Fruit fly (Drosophila melanogaster) whole organism: Measurements from ENCODE around the gene Nep2.

Experiments used
- CG8478 ChIP-seq: fragments of >200 bp; optimal IDR thresholded peaks from 2 replicates; lab custom pipeline; 2018; ENCODE audit warnings: inconsistent platforms
- Dll ChIP-seq: fragments of >200 bp; optimal IDR thresholded peaks from 2 replicates; lab custom pipeline; 2017
- EcR ChIP-seq, 2 experiments: fragments of >200 bp; optimal IDR thresholded peaks; 2 replicates each; lab custom pipeline; 2017; ENCODE audit warnings: missing biosample characterization in 2 of 2, missing genetic modification characterization in 2 of 2, missing genetic modification reagents in 2 of 2
- pan ChIP-seq: fragments of >200 bp; optimal IDR thresholded peaks from 2 replicates; lab custom pipeline; 2017
- psq ChIP-seq: fragments of >200 bp; optimal IDR thresholded peaks from 2 replicates; lab custom pipeline; 2017
- usp ChIP-seq: fragments of >200 bp; optimal IDR thresholded peaks from 2 replicates; lab custom pipeline; 2017; ENCODE audit warnings: missing biosample characterization, missing genetic modification characterization, mixed read lengths

Gene Nep2

DNA sequence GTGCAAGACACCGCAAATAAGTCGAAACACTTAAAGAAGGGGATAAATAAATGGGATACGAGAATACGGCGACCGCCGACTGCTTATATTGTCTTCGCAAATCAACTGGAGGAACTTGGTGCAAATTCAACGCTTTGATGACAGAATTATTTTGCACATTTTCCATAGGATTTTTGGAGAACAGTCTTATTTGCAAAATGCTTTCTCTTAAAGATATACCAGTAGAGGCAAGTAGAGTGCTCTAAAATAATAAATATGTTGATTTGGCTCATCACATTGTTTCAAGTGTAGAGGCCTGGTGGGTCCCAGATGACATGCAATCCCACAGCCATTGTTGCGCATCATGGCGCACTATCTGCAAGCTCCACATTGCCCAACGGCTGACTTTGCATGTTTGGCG is 15.6 kb upstream of the Nep2 start:
- TF ChIP-seq Dll (lab: Kevin White, UChicago): no peak

dm6 chr3R:4746189-4746771 is 14.6 kb upstream of the Nep2 start:
- TF ChIP-seq Dll (lab: Kevin White, UChicago) (no peak), pan (no peak), psq (lab: Kevin White, UChicago) (no peak), usp (GFP tag; lab: Kevin White, UChicago) (no peak), EcR (GFP tag; optimal IDR thresholded peaks at IDR 0.05; lab: Kevin White, UChicago) (no peak), CG8478 (lab: Kevin White, UChicago) (no peak)

DNA sequence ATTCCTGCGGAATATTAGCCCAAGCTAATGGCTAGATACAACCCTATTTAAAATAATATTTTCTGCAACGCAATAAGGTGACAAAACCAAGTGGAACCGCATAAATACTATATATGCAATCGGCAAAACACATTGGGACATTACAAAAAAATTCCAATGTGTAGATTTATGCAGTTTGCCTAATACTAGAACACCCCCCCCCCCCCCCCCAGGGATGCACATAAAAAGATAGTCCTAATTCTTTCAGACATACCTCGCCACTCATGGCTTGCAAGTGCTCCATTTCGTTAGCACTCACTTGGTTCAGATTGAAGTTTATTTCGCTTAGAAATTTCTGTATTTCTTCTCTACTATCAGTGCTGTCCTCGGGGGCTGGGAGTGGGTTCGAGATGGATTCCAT is 13.9 kb upstream of the Nep2 start:
- TF ChIP-seq CG8478 (lab: Kevin White, UChicago) (no peak), psq (lab: Kevin White, UChicago) (no peak), pan (no peak), usp (GFP tag; lab: Kevin White, UChicago) (no peak), EcR (GFP tag; optimal IDR thresholded peaks at IDR 0.05; lab: Kevin White, UChicago) (no peak), Dll (lab: Kevin White, UChicago) (no peak)

DNA sequence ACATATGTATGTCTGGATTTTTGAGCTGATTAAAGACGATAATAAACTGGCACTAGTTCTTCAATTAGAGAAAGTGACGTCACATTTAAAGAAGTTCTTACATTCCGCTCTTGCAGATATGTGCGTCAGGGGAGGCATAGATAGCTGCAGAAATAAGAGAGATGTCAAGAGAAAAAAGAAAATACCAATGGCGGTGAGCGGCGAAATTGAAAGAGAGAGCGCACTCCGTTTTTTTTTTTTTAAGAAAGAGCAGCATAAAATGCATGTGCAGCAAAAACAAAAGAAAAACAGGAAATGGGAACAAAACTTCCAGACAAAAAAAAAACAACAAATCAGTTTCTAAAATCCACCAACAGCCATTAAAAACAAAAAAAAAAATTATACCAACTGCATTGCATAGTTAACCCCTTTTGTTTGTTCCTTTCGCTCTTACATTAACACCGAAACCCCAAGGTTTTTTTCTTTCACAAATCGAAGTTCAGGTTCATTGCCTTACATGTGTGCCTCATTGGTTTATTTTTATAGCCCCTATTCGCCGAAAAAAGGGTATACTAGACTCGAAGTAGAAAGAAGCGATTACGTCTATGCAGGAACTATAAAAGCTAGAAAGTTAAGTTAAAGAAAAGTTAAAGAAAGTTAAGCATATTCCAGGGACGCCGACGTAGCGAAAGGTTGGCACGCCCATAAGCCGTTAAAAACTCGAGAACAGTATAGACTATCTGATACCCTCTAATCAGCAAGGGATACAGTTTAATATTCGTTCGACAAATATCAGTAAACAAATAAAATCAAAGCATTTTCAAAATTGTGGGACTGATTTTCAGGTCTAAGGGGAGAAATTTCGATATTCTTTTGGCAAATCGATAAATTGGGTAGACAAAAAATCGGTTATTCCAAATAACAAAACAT is 9.2 kb upstream of the Nep2 start:
- TF ChIP-seq psq (lab: Kevin White, UChicago) (no peak), usp (GFP tag; lab: Kevin White, UChicago) (no peak), EcR (GFP tag; optimal IDR thresholded peaks at IDR 0.05; lab: Kevin White, UChicago) (peak in 1 of 2 experiments; percentile 60), pan (no peak), CG8478 (lab: Kevin White, UChicago) (no peak), Dll (lab: Kevin White, UChicago) (no peak)

DNA sequence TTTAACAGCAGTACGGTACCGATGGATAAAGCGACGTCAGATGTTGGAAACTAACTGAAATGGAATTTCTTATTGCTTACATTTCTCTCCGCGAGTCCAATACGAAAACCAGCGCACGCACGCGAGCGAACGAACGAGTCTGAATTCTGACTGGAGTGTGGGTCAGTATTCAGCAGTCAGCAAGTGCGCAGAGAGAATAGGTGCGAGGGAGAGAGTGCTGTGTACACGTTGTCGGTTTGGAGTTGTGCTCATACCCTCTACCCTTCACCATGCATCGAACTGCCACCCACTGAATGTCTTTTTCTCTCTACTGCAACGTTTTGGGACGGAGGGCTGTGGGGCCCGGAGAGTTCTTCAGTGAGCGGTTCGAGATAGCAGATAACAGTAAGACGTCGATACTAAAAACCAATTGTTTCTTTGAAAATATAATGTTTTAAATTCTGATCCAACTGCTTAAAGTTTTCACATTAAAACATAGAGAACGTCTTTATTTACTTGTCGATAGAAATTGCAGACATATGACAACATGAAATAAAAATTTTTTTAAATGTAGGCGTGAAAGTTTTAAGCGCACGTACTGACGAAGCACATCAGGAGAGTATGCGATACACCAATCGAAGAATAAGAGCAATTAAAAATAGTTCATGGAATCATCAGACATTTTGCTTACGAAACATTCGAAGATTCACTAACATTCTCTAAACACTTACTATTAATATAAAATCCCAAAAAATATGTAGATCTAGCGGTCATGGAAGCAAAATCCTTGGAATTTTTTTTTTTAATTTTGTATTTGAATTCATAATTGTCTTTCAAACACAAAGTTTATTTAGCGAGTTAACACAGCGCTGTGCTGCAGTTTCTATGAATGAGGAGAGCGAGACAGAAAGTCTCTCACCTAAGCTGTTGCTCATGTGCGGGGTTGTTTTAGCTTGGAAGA is 8.1 kb upstream of the Nep2 start:
- TF ChIP-seq psq (lab: Kevin White, UChicago) (no peak), Dll (lab: Kevin White, UChicago) (no peak)

dm6 chr3R:4739192-4739491 is 7.5 kb upstream of the Nep2 start:
- no peak for TF ChIP-seq EcR (GFP tag; optimal IDR thresholded peaks at IDR 0.05; lab: Kevin White, UChicago)
- TF ChIP-seq usp (GFP tag; lab: Kevin White, UChicago): no peak
- TF ChIP-seq Dll (lab: Kevin White, UChicago): no peak
- no peak for TF ChIP-seq psq (lab: Kevin White, UChicago)
- TF ChIP-seq CG8478 (lab: Kevin White, UChicago): no peak
- TF ChIP-seq pan: no peak

DNA sequence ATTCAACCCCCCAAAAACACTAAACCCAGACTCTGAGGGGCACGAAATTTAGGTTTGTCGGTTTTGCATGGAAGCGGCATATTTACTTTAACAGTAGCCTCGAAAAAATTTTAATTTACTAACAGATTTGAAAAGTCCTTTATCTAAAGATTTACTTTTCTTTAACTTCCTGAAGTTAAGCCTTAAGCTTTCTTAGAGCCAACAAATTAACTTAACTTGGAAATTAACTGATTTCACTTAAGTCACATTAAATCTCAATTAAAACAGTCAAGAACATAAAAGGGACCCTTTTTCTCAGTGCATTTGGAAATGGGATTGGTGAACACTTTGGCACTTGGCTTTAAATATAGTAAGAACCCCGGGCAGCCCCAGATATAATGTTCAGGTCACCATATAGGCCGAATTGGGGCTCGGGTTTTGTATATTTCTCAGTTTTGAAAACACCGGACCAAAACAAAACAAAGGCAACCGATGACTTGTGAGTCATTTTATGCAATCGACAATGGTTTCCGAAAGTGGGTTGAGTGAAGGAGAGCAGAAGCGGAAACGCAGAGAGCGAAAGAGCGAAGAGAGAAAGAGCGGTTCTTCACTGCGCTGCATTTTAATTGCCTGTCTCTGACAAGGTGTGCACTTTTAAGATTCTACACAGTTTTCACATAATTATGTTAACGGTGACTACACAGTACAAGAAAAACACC is 7.0 kb upstream of the Nep2 start:
- TF ChIP-seq Dll (lab: Kevin White, UChicago) (no peak), pan (peak; percentile 25)

DNA sequence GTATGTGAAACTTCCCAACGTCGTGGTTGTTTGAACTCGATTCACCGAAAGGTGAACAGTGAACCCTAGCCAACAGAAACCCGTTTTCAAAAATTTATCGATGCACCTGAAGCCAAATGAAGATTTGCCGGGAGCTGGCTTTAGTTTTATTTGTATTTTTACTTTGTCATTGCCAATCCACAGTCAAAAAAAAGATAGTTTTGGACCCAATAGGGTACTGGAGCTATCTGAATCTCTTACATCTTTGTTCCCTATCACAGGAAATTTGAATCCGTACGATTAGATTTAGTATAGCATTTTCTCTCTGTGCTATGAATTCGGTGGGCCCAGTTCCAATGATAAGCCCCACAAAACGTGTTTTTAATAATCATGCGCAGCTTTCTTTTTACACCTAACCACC is 672 bp downstream of the Nep2 start:
- TF ChIP-seq CG8478 (lab: Kevin White, UChicago): no peak
- no peak for TF ChIP-seq pan
- TF ChIP-seq Dll (lab: Kevin White, UChicago): no peak
- no peak for TF ChIP-seq EcR (GFP tag; optimal IDR thresholded peaks at IDR 0.05; lab: Kevin White, UChicago)
- TF ChIP-seq usp (GFP tag; lab: Kevin White, UChicago): no peak
- no peak for TF ChIP-seq psq (lab: Kevin White, UChicago)

dm6 chr3R:4728448-4728847 is 3.2 kb downstream of the Nep2 start:
- no peak for TF ChIP-seq usp (GFP tag; lab: Kevin White, UChicago)

DNA sequence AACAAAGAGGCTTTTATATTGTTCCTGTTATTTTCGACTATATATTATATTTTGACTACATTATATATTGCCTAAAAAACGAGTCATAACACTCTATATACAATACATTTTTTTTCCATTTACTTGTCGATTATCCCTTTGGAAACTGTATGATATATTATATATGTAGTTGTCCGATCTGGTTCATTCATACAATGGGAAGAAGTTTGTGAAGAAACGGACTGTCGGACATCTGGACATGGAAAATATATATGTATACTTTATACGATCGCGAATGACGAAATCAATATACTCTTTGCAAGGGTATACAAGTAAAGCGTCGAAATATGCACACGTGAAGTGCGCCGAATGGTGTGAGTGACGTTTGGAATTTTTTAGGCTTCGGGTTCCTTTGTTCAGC is 4.9 kb downstream of the Nep2 start:
- TF ChIP-seq EcR (GFP tag; optimal IDR thresholded peaks at IDR 0.05; lab: Kevin White, UChicago): no peak
- no peak for TF ChIP-seq Dll (lab: Kevin White, UChicago)
- TF ChIP-seq CG8478 (lab: Kevin White, UChicago): no peak
- TF ChIP-seq pan: no peak
- TF ChIP-seq usp (GFP tag; lab: Kevin White, UChicago): no peak
- no peak for TF ChIP-seq psq (lab: Kevin White, UChicago)

- TF ChIP-seq usp (GFP tag; lab: Kevin White, UChicago) (no peak), EcR (GFP tag; optimal IDR thresholded peaks at IDR 0.05; lab: Kevin White, UChicago) (no peak), Dll (lab: Kevin White, UChicago) (no peak), pan (no peak), CG8478 (lab: Kevin White, UChicago) (no peak), psq (lab: Kevin White, UChicago) (no peak)
These were observed 5.4 kb downstream of the Nep2 start for dm6 chr3R:4726294-4726693.
